Fruit fly (Drosophila melanogaster) Kc167 (cell line): ENCODE measurements around the gene Uch-L5R.
"Not testable (repeated sequence)": the region's sequence is repeated elsewhere in the genome, so short reads cannot be mapped to it uniquely, and the experiment has no call there.

Experiments used
- Myc ChIP-seq: fragments of >200 bp; optimal IDR thresholded peaks from 2 replicates; lab custom pipeline; 2017; ENCODE audit warnings: missing external identifiers
- Sin3A ChIP-seq: fragments of >200 bp; optimal IDR thresholded peaks from 2 replicates; lab custom pipeline; 2018; ENCODE audit warnings: missing external identifiers
- h ChIP-seq: fragments of >200 bp; optimal IDR thresholded peaks from 3 replicates; lab custom pipeline; 2018; ENCODE audit warnings: missing external identifiers
- insv ChIP-seq: fragments of >200 bp; optimal IDR thresholded peaks from 3 replicates; lab custom pipeline; 2018; ENCODE audit warnings: missing external identifiers
- psq ChIP-seq: fragments of >200 bp; optimal IDR thresholded peaks from 2 replicates; lab custom pipeline; 2017; ENCODE audit warnings: missing external identifiers
- ttk ChIP-seq: sonication (Bioruptor generic); optimal IDR thresholded peaks from 2 replicates; lab custom pipeline; 2017; ENCODE audit warnings: missing external identifiers

DNA sequence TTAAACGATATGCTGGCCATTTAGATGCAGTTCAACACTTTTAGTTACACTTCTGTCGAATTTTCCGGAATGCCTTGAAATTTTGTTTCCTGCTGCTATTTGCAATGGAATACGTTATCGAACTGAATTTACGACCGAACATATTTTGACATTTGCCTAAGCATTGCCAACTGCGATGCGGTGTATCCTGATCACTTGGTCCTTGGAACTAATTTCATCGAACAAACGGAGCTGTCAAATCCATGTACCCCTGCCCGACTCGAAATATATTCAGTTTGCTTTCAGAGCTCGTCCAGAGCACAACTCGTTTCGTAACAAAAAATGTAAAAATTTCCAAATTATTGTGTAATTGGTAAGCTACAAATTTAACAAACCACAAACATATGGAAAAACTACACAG is 30.5 kb upstream of the Uch-L5R start, which contains the start of gene CG15734:
- TF ChIP-seq h (lab: Kevin White, UChicago); Sin3A (lab: Kevin White, UChicago); psq; insv; Myc; ttk (lab: Kevin White, UChicago): not testable (repeated sequence)
